Worm (Caenorhabditis elegans) whole organism, mixed stage, embryonic: ENCODE results near the gene srbc-19.

ENCODE experiments used
- M03D4.4 ChIP-seq: sonication (generic microtip); optimal IDR thresholded peaks from 2 replicates; lab custom pipeline; 2017; ENCODE audit warnings: mild to moderate bottlenecking, missing genetic modification characterization, missing compliant biosample characterization
- blmp-1 ChIP-seq: fragments of 150-350 bp; optimal IDR thresholded peaks from 2 replicates; lab custom pipeline; 2014; ENCODE audit warnings: missing biosample characterization, missing genetic modification characterization
- ceh-83 ChIP-seq: fragments of 200-800 bp; sonication (Bioruptor generic); optimal IDR thresholded peaks from 2 replicates; lab custom pipeline; 2018; ENCODE audit warnings: mild to moderate bottlenecking, missing genetic modification characterization, missing compliant biosample characterization
- elt-1 ChIP-seq: sonication (generic microtip); optimal IDR thresholded peaks from 2 replicates; lab custom pipeline; 2017; ENCODE audit warnings: missing genetic modification characterization, mild to moderate bottlenecking, missing compliant biosample characterization, antibody characterized with exemption, moderate library complexity, borderline replicate concordance; ENCODE audit not compliant: insufficient read depth
- elt-3 ChIP-seq: fragments of 150-350 bp; optimal IDR thresholded peaks from 2 replicates; lab custom pipeline; 2014; ENCODE audit warnings: missing biosample characterization, missing genetic modification characterization
- ham-2 ChIP-seq: fragments of 200-800 bp; sonication (Bioruptor generic); optimal IDR thresholded peaks from 2 replicates; lab custom pipeline; 2018; ENCODE audit warnings: mild to moderate bottlenecking, missing genetic modification characterization, missing compliant biosample characterization
- lin-13 ChIP-seq: fragments of 150-350 bp; optimal IDR thresholded peaks from 2 replicates; lab custom pipeline; 2014; ENCODE audit warnings: missing biosample characterization, missing genetic modification characterization
- nhr-237 ChIP-seq: fragments of 150-350 bp; optimal IDR thresholded peaks from 2 replicates; lab custom pipeline; 2014; ENCODE audit warnings: missing biosample characterization, missing genetic modification characterization
- nhr-28 ChIP-seq: fragments of 150-350 bp; optimal IDR thresholded peaks from 2 replicates; lab custom pipeline; 2014; ENCODE audit warnings: missing biosample characterization, missing genetic modification characterization
- snpc-4 ChIP-seq: fragments of 150-350 bp; optimal IDR thresholded peaks from 2 replicates; lab custom pipeline; 2014; ENCODE audit warnings: missing biosample characterization, missing genetic modification characterization
- ztf-11 ChIP-seq: fragments of 150-350 bp; optimal IDR thresholded peaks from 2 replicates; lab custom pipeline; 2014; ENCODE audit warnings: missing biosample characterization, missing genetic modification characterization

DNA sequence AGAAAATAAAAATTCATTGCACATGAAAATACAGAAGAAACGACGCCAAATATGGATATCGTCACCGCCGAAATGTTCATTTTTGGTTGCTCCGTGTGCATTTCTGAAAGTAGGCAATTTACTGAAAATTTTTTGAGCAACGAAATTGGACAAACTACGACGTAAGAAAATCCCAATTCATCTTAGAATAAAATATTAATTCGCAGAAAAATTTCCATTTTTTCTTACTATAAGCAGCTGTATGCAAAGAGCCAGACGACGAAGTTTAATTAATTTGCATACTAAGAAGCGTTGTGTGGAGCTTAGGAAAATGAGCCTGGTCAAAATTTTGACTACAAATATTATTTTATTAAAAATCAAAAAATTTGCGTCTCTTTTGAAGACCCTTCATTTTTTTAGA, at the start of gene srbc-19:
- no peak for TF ChIP-seq blmp-1
- no peak for TF ChIP-seq ztf-11 (tag; lab: Kevin White, UChicago)
- TF ChIP-seq nhr-28: no peak
- TF ChIP-seq M03D4.4 (tag; lab: Kevin White, UChicago): no peak
- TF ChIP-seq lin-13: no peak
- no peak for TF ChIP-seq ham-2 (GFP tag; lab: Kevin White, UChicago)
- TF ChIP-seq nhr-237 (tag; lab: Kevin White, UChicago): no peak
- TF ChIP-seq elt-1: no peak
- TF ChIP-seq ceh-83 (GFP tag; lab: Kevin White, UChicago): no peak
- no peak for TF ChIP-seq snpc-4 (tag; lab: Kevin White, UChicago)
- no peak for TF ChIP-seq elt-3
